Worm (Caenorhabditis elegans): Measurements from ENCODE around the gene ZK228.4.

ZK228.4 gene

ce11 chrV:18506772-18507171 lies 44.2 kb downstream of the ZK228.4 start:
- TF ChIP-seq Y5F2A.4 (GFP tag; optimal IDR thresholded peaks at IDR 0.05) (no peak), rbr-2 (tag; optimal IDR thresholded peaks at IDR 0.05) (no peak), T26A8.4 (GFP tag; IDR thresholded peaks at IDR 0.05) (no peak), set-16 (GFP tag; IDR thresholded peaks at IDR 0.05) (peak; percentile 56; the same call in 1 of the 2 replicates), R02D3.7 (tag; optimal IDR thresholded peaks at IDR 0.05) (no peak), aha-1 (tag) (peak; percentile 71)

ce11 chrV:18508564-18508963 lies 46.0 kb downstream of the ZK228.4 start, which contains the start of gene Y51A2D.1:
TSS of gene Y51A2D.1 (plus strand) at chrV:18508864.
- no peak for TF ChIP-seq daf-12 (tag; optimal IDR thresholded peaks at IDR 0.05)
- no peak for TF ChIP-seq Y105C5A.15 (GFP tag; IDR thresholded peaks at IDR 0.05)
- no peak for TF ChIP-seq lir-3 (tag; optimal IDR thresholded peaks at IDR 0.05)
- TF ChIP-seq madf-5 (GFP tag; IDR thresholded peaks at IDR 0.05) = no peak
- TF ChIP-seq R02D3.7 (tag; optimal IDR thresholded peaks at IDR 0.05) = no peak
- TF ChIP-seq unc-62 (GFP tag; optimal IDR thresholded peaks at IDR 0.05 in 1 of 2) = no peak
- no peak for TF ChIP-seq unc-62 (tag; optimal IDR thresholded peaks at IDR 0.05)
- no peak for TF ChIP-seq nhr-76 (tag; optimal IDR thresholded peaks at IDR 0.05)
- TF ChIP-seq mxl-2 (GFP tag; conservative IDR thresholded peaks at IDR 0.05) = no peak
- no peak for TF ChIP-seq F44E2.7 (GFP tag; IDR thresholded peaks at IDR 0.05)
- no peak for TF ChIP-seq fkh-10 (GFP tag; optimal IDR thresholded peaks at IDR 0.05)
- TF ChIP-seq nhr-102 (tag; optimal IDR thresholded peaks at IDR 0.05) = no peak
- no peak for TF ChIP-seq ztf-11 (tag; optimal IDR thresholded peaks at IDR 0.05)
- no peak for TF ChIP-seq lin-1 (GFP tag; IDR thresholded peaks at IDR 0.05)

DNA sequence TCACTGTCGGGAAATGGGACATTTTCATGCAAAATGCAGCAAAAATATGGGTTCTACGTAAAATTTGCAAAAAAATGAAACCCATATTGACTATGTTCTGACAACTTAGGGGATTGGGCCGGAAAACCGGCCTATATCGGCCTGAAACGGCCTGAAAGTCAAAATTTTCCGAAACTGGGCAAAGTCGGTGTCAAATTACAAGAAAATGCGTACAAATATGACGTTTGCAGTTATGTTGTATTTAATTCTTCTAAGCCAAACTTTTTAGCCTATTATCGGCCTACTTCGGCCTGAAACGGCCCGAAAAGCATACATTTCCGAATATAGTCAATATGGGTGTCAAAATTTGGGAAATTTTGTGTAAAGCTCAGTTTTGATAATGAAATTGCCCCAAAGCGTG lies 49.3 kb downstream of the ZK228.4 start:
- TF ChIP-seq R02D3.7 (tag; optimal IDR thresholded peaks at IDR 0.05) (no peak), zag-1 (tag; optimal IDR thresholded peaks at IDR 0.05) (no peak), lin-38 (GFP tag; IDR thresholded peaks at IDR 0.05) (no peak), daf-19 (GFP tag; conservative IDR thresholded peaks at IDR 0.05) (no peak)

All from whole organism, L4 larva.